Worm (Caenorhabditis elegans) whole organism, midembryonic: Measurements from ENCODE around the gene srw-61.

Experiments
- T22C8.4 ChIP-seq: fragments of 200-800 bp; sonication (Bioruptor generic); IDR thresholded peaks from 2 replicates; pipeline ENCODE4 v1.3.6; 2022; ENCODE audit warnings: missing genetic modification characterization, missing compliant biosample characterization
- cog-1 ChIP-seq: sonication (generic microtip); optimal IDR thresholded peaks from 2 replicates; lab custom pipeline; 2016; ENCODE audit warnings: missing genetic modification characterization, missing compliant biosample characterization
- flt-1 ChIP-seq: fragments of 200-800 bp; sonication (Bioruptor generic); IDR thresholded peaks from 2 replicates; pipeline ENCODE4 v1.3.6; 2022; ENCODE audit warnings: missing genetic modification characterization, missing compliant biosample characterization
- klf-2 ChIP-seq: fragments of 200-800 bp; sonication (Bioruptor generic); conservative IDR thresholded peaks from 2 replicates; pipeline ENCODE4 v1.3.6; 2022; ENCODE audit warnings: missing genetic modification reagents, missing genetic modification characterization, missing compliant biosample characterization
- med-1 ChIP-seq: sonication (generic microtip); optimal IDR thresholded peaks from 2 replicates; lab custom pipeline; 2017; ENCODE audit warnings: missing genetic modification characterization, mild to moderate bottlenecking, missing compliant biosample characterization, antibody characterized with exemption, missing genetic modification reagents; ENCODE audit not compliant: insufficient read depth
- ref-1 ChIP-seq: fragments of 200-800 bp; sonication (Bioruptor generic); conservative IDR thresholded peaks from 2 replicates; pipeline ENCODE4 v1.3.6; 2022; ENCODE audit warnings: missing genetic modification reagents, missing genetic modification characterization, missing compliant biosample characterization
- tab-1 ChIP-seq: fragments of 200-800 bp; sonication (Bioruptor generic); IDR thresholded peaks from 2 replicates; pipeline ENCODE4 v1.3.6; 2022; ENCODE audit warnings: missing genetic modification characterization, missing compliant biosample characterization
- ztf-23 ChIP-seq: fragments of 200-800 bp; sonication (Bioruptor generic); IDR thresholded peaks from 2 replicates; pipeline ENCODE4 v1.3.6; 2022; ENCODE audit warnings: missing genetic modification reagents, missing genetic modification characterization, missing compliant biosample characterization
- ztf-29 ChIP-seq: fragments of 200-800 bp; sonication (Bioruptor generic); IDR thresholded peaks from 2 replicates; pipeline ENCODE4 v1.3.6; 2022; ENCODE audit warnings: missing genetic modification reagents, missing genetic modification characterization, missing compliant biosample characterization

srw-61 gene

ce11 chrIV:16230464-16230863, 8.0 kb downstream of the srw-61 start:
- TF ChIP-seq ref-1 (GFP tag; lab: Robert Waterston, UW) (no peak), tab-1 (GFP tag; lab: Robert Waterston, UW) (no peak), T22C8.4 (GFP tag; lab: Robert Waterston, UW) (no peak), flt-1 (GFP tag; lab: Robert Waterston, UW) (no peak), med-1 (GFP tag; lab: Kevin White, UChicago) (no peak), ztf-29 (no peak), ztf-23 (no peak)

ce11 chrIV:16225747-16226146, 12.7 kb downstream of the srw-61 start, which contains the start of gene H25K10.4:
Gene H25K10.4 (plus strand): TSS chrIV:16226047.
- TF ChIP-seq ztf-29, result no peak
- TF ChIP-seq klf-2, result no peak
- TF ChIP-seq ref-1 (GFP tag; lab: Robert Waterston, UW), result no peak
- no peak for TF ChIP-seq ztf-23
- no peak for TF ChIP-seq cog-1 (tag; lab: Kevin White, UChicago)
- no peak for TF ChIP-seq med-1 (GFP tag; lab: Kevin White, UChicago)
- TF ChIP-seq flt-1 (GFP tag; lab: Robert Waterston, UW), result no peak
- TF ChIP-seq T22C8.4 (GFP tag; lab: Robert Waterston, UW), result no peak

- TF ChIP-seq klf-2 (no peak), cog-1 (tag; lab: Kevin White, UChicago) (no peak), ztf-29 (no peak), ref-1 (GFP tag; lab: Robert Waterston, UW) (no peak), ztf-23 (no peak), flt-1 (GFP tag; lab: Robert Waterston, UW) (no peak), tab-1 (GFP tag; lab: Robert Waterston, UW) (no peak), T22C8.4 (GFP tag; lab: Robert Waterston, UW) (no peak), med-1 (GFP tag; lab: Kevin White, UChicago) (no peak)
Observed at ce11 chrIV:16221559-16221958, 16.9 kb downstream of the srw-61 start, which contains the start of gene srv-11. Gene srv-11 (minus strand): TSS chrIV:16221659.

ce11 chrIV:16220688-16221087, 17.8 kb downstream of the srw-61 start:
- TF ChIP-seq ztf-29, result no peak
- TF ChIP-seq cog-1 (tag; lab: Kevin White, UChicago), result no peak
- no peak for TF ChIP-seq ref-1 (GFP tag; lab: Robert Waterston, UW)

ce11 chrIV:16216165-16216564, 22.3 kb downstream of the srw-61 start:
- TF ChIP-seq ref-1 (GFP tag; lab: Robert Waterston, UW), result no peak
- TF ChIP-seq T22C8.4 (GFP tag; lab: Robert Waterston, UW), result no peak
- TF ChIP-seq tab-1 (GFP tag; lab: Robert Waterston, UW), result no peak

ce11 chrIV:16210913-16211312, 27.5 kb downstream of the srw-61 start, which contains the start of gene H25K10.2:
Gene H25K10.2 (minus strand): TSS chrIV:16211013.
- TF ChIP-seq klf-2 (no peak), flt-1 (GFP tag; lab: Robert Waterston, UW) (no peak), med-1 (GFP tag; lab: Kevin White, UChicago) (no peak), tab-1 (GFP tag; lab: Robert Waterston, UW) (no peak), ztf-23 (no peak), T22C8.4 (GFP tag; lab: Robert Waterston, UW) (no peak), ref-1 (GFP tag; lab: Robert Waterston, UW) (no peak), cog-1 (tag; lab: Kevin White, UChicago) (no peak), ztf-29 (no peak)

- TF ChIP-seq T22C8.4 (GFP tag; lab: Robert Waterston, UW) (no peak), flt-1 (GFP tag; lab: Robert Waterston, UW) (no peak), ztf-23 (no peak), tab-1 (GFP tag; lab: Robert Waterston, UW) (no peak), cog-1 (tag; lab: Kevin White, UChicago) (no peak), ztf-29 (no peak), ref-1 (GFP tag; lab: Robert Waterston, UW) (no peak), med-1 (GFP tag; lab: Kevin White, UChicago) (no peak), klf-2 (no peak)
Observed at ce11 chrIV:16203373-16203772, 35.1 kb downstream of the srw-61 start.

- no peak for TF ChIP-seq flt-1 (GFP tag; lab: Robert Waterston, UW)
- no peak for TF ChIP-seq tab-1 (GFP tag; lab: Robert Waterston, UW)
- no peak for TF ChIP-seq ref-1 (GFP tag; lab: Robert Waterston, UW)
- TF ChIP-seq cog-1 (tag; lab: Kevin White, UChicago), result no peak
- TF ChIP-seq ztf-23, result no peak
- TF ChIP-seq med-1 (GFP tag; lab: Kevin White, UChicago), result no peak
- no peak for TF ChIP-seq ztf-29
- no peak for TF ChIP-seq klf-2
- no peak for TF ChIP-seq T22C8.4 (GFP tag; lab: Robert Waterston, UW)
Observed at ce11 chrIV:16202074-16202473, 36.4 kb downstream of the srw-61 start, which contains the start of gene H25K10.1. Gene H25K10.1 (plus strand): TSS chrIV:16202374.

ce11 chrIV:16199831-16200230, 38.6 kb downstream of the srw-61 start:
- TF ChIP-seq tab-1 (GFP tag; lab: Robert Waterston, UW) (no peak), ztf-29 (no peak), med-1 (GFP tag; lab: Kevin White, UChicago) (no peak), klf-2 (no peak), ref-1 (GFP tag; lab: Robert Waterston, UW) (no peak), flt-1 (GFP tag; lab: Robert Waterston, UW) (no peak), T22C8.4 (GFP tag; lab: Robert Waterston, UW) (no peak), cog-1 (tag; lab: Kevin White, UChicago) (no peak), ztf-23 (no peak)

- TF ChIP-seq T22C8.4 (GFP tag; lab: Robert Waterston, UW) (no peak), klf-2 (no peak), cog-1 (tag; lab: Kevin White, UChicago) (no peak), ref-1 (GFP tag; lab: Robert Waterston, UW) (no peak), med-1 (GFP tag; lab: Kevin White, UChicago) (no peak), tab-1 (GFP tag; lab: Robert Waterston, UW) (no peak), ztf-29 (no peak), flt-1 (GFP tag; lab: Robert Waterston, UW) (no peak), ztf-23 (no peak)
Observed at ce11 chrIV:16196717-16197116, 41.7 kb downstream of the srw-61 start, which contains the start of gene Y7A9A.1. Gene Y7A9A.1 (plus strand): TSS chrIV:16197017.
